Worm (Caenorhabditis elegans): ENCODE data around the gene clec-79.

clec-79 gene

ce11 chrIV:4014341-4014826 lies 41.2 kb downstream of the clec-79 start:
- TF ChIP-seq ztf-23 (GFP tag; IDR thresholded peaks at IDR 0.05), result 0 out of 2 replicates have a peak, but pooled peaks have one; percentile 48
- TF ChIP-seq ztf-29 (GFP tag; IDR thresholded peaks at IDR 0.05), result no peak
- TF ChIP-seq T22C8.4 (GFP tag; IDR thresholded peaks at IDR 0.05), result 0 out of 2 replicates have a peak, but pooled peaks have one; percentile 41
- 0 out of 2 replicates have a peak, but pooled peaks have one; percentile 26 for TF ChIP-seq flt-1 (GFP tag; IDR thresholded peaks at IDR 0.05)
- 0 out of 2 replicates have a peak, but pooled peaks have one; percentile 54 for TF ChIP-seq tab-1 (GFP tag; IDR thresholded peaks at IDR 0.05)

- TF ChIP-seq T22C8.4 (GFP tag; IDR thresholded peaks at IDR 0.05), result no peak
- TF ChIP-seq flt-1 (GFP tag; IDR thresholded peaks at IDR 0.05), result no peak
- no peak for TF ChIP-seq klf-2 (GFP tag; conservative IDR thresholded peaks at IDR 0.05)
- no peak for TF ChIP-seq med-1 (GFP tag; optimal IDR thresholded peaks at IDR 0.05; ENCODE audit: insufficient read depth)
- TF ChIP-seq tab-1 (GFP tag; IDR thresholded peaks at IDR 0.05), result no peak
- no peak for TF ChIP-seq ztf-29 (GFP tag; IDR thresholded peaks at IDR 0.05)
Measured at ce11 chrIV:4015660-4016059, 42.5 kb downstream of the clec-79 start.

- TF ChIP-seq klf-2 (GFP tag; conservative IDR thresholded peaks at IDR 0.05) (no peak), flt-1 (GFP tag; IDR thresholded peaks at IDR 0.05) (no peak), ztf-23 (GFP tag; IDR thresholded peaks at IDR 0.05) (no peak), med-1 (GFP tag; optimal IDR thresholded peaks at IDR 0.05; ENCODE audit: insufficient read depth) (no peak), cog-1 (tag; optimal IDR thresholded peaks at IDR 0.05) (no peak), ref-1 (GFP tag; conservative IDR thresholded peaks at IDR 0.05) (no peak), T22C8.4 (GFP tag; IDR thresholded peaks at IDR 0.05) (no peak), ztf-29 (GFP tag; IDR thresholded peaks at IDR 0.05) (no peak), tab-1 (GFP tag; IDR thresholded peaks at IDR 0.05) (no peak)
Measured at ce11 chrIV:4016723-4017122, 43.6 kb downstream of the clec-79 start.

- TF ChIP-seq tab-1 (GFP tag; IDR thresholded peaks at IDR 0.05), result no peak
- TF ChIP-seq ztf-23 (GFP tag; IDR thresholded peaks at IDR 0.05), result no peak
- TF ChIP-seq ref-1 (GFP tag; conservative IDR thresholded peaks at IDR 0.05), result no peak
- no peak for TF ChIP-seq cog-1 (tag; optimal IDR thresholded peaks at IDR 0.05)
- TF ChIP-seq med-1 (GFP tag; optimal IDR thresholded peaks at IDR 0.05; ENCODE audit: insufficient read depth), result no peak
- no peak for TF ChIP-seq flt-1 (GFP tag; IDR thresholded peaks at IDR 0.05)
- TF ChIP-seq klf-2 (GFP tag; conservative IDR thresholded peaks at IDR 0.05), result no peak
- TF ChIP-seq T22C8.4 (GFP tag; IDR thresholded peaks at IDR 0.05), result no peak
- no peak for TF ChIP-seq ztf-29 (GFP tag; IDR thresholded peaks at IDR 0.05)
Measured at ce11 chrIV:4018692-4019387, 45.7 kb downstream of the clec-79 start.

ce11 chrIV:4019836-4020235 lies 46.7 kb downstream of the clec-79 start:
- TF ChIP-seq ztf-29 (GFP tag; IDR thresholded peaks at IDR 0.05) (no peak), flt-1 (GFP tag; IDR thresholded peaks at IDR 0.05) (peak; percentile 52; the same call in 1 of the 2 replicates)

- no peak for TF ChIP-seq klf-2 (GFP tag; conservative IDR thresholded peaks at IDR 0.05)
- TF ChIP-seq med-1 (GFP tag; optimal IDR thresholded peaks at IDR 0.05; ENCODE audit: insufficient read depth), result no peak
- no peak for TF ChIP-seq ref-1 (GFP tag; conservative IDR thresholded peaks at IDR 0.05)
- TF ChIP-seq ztf-23 (GFP tag; IDR thresholded peaks at IDR 0.05), result no peak
- no peak for TF ChIP-seq cog-1 (tag; optimal IDR thresholded peaks at IDR 0.05)
- no peak for TF ChIP-seq ztf-29 (GFP tag; IDR thresholded peaks at IDR 0.05)
- TF ChIP-seq T22C8.4 (GFP tag; IDR thresholded peaks at IDR 0.05), result no peak
- no peak for TF ChIP-seq flt-1 (GFP tag; IDR thresholded peaks at IDR 0.05)
- TF ChIP-seq tab-1 (GFP tag; IDR thresholded peaks at IDR 0.05), result no peak
Measured at ce11 chrIV:4021847-4022780, 49.0 kb downstream of the clec-79 start.

ce11 chrIV:4024159-4025004 lies 51.2 kb downstream of the clec-79 start:
- TF ChIP-seq T22C8.4 (GFP tag; IDR thresholded peaks at IDR 0.05) (no peak), flt-1 (GFP tag; IDR thresholded peaks at IDR 0.05) (no peak), med-1 (GFP tag; optimal IDR thresholded peaks at IDR 0.05; ENCODE audit: insufficient read depth) (no peak), ref-1 (GFP tag; conservative IDR thresholded peaks at IDR 0.05) (no peak), klf-2 (GFP tag; conservative IDR thresholded peaks at IDR 0.05) (no peak), cog-1 (tag; optimal IDR thresholded peaks at IDR 0.05) (no peak), ztf-23 (GFP tag; IDR thresholded peaks at IDR 0.05) (no peak), tab-1 (GFP tag; IDR thresholded peaks at IDR 0.05) (no peak), ztf-29 (GFP tag; IDR thresholded peaks at IDR 0.05) (no peak)

Measured in whole organism, midembryonic.